Fruit fly (Drosophila melanogaster) S2 (cell line): ENCODE data around the gene shf.

Source experiments
- CG8478 ChIP-seq: fragments of >200 bp; optimal IDR thresholded peaks from 2 replicates; lab custom pipeline; 2018
- CTCF ChIP-seq, 2 experiments: fragments of >200 bp; optimal IDR thresholded peaks; 2 replicates each; lab custom pipeline; 2018

- TF ChIP-seq CG8478 (lab: Kevin White, UChicago) (no peak), CTCF (optimal IDR thresholded peaks at IDR 0.05; lab: Kevin White, UChicago) (no peak)
Observed at dm6 chrX:6778780-6779179, 679 bp downstream of the shf start.
